Worm (Caenorhabditis elegans): ENCODE measurements around the gene F25B5.6.
A peak's percentile ranks its signal among the peaks of the same experiment; 100 is the strongest.

Gene F25B5.6

DNA sequence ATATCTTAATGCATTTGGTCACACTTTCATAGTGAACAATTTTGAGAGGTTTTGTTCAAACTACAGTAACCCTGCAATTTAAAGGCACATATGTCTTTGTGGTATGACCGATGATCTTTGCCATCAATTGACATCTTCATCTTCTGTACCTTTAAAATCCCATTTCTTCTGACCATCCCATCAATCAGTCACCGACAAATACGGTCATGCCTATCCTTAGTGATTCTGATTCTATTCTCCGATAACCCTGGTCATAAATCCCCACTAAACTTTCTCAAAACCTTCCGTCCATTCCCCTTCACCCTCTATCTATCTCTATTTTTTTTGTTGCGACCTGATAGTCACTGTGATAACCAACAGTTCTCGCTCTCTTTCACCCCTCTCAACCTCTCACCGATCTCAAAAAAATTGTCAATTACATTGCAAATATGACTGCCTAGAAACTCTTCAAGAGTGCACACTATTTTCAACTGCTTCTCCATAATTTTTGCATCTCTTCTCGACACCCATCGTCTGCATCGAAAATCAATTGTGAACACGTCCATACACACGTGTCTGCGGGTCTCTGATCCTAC is 15.6 kb upstream of the F25B5.6 start (continued):
- TF ChIP-seq unc-130 (GFP tag; optimal IDR thresholded peaks at IDR 0.05) (no peak), set-16 (GFP tag; IDR thresholded peaks at IDR 0.05) (no peak), dmd-6 (GFP tag; IDR thresholded peaks at IDR 0.05) (peak; percentile 41; the same call in 1 of the 2 replicates), mdt-29 (GFP tag; IDR thresholded peaks at IDR 0.05) (no peak)

DNA sequence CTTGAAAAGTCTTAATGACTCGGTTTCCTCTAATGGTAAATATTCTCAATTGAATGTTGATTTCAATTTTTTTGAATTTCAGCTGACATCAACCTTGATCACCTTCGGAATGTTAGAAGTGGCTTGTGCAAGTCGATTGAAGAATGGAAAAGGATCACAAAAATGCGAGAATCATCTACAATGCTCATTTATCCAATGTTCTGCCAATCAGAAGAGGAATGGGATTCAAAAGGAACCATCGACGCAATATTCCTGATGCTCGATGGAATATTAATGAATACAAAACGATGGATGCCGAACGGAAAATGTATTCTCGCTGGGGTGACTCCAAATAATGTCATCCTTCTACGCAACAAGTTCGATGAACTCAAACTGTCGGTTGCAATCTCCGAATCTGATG is 13.0 kb upstream of the F25B5.6 start:
- TF ChIP-seq nhr-25 (tag; optimal IDR thresholded peaks at IDR 0.05; ENCODE audit: borderline replicate concordance, insufficient read depth) (no peak), madf-5 (GFP tag; IDR thresholded peaks at IDR 0.05) (no peak), hlh-30 (tag; optimal IDR thresholded peaks at IDR 0.05; ENCODE audit: insufficient read depth) (no peak), aha-1 (tag) (peak; percentile 96), dmd-8 (GFP tag; IDR thresholded peaks at IDR 0.05) (no peak), T20F7.1 (GFP tag; optimal IDR thresholded peaks at IDR 0.05) (no peak), arid-1 (GFP tag; conservative IDR thresholded peaks at IDR 0.05) (no peak)

DNA sequence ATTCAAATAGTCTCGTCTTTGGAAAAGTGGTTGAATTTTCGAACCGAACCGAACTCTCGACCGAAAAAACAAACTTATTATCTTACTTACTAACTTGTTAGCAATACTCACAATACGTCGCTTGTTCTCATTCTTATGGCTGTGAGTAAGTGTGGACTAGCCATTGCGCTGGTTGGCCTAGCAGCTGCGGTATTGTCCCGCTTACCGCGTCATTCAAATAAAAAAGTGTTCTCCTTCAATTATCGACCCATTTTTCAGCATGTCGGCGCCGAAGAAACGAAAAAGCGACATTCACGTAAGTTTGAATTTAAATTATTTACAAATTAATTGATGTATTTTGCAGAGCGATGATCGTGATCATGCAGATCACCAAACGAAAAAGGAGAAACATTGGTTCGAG is 10.5 kb upstream of the F25B5.6 start:
- no peak for TF ChIP-seq spr-1 (tag; optimal IDR thresholded peaks at IDR 0.05)
- no peak for TF ChIP-seq daf-19 (GFP tag; conservative IDR thresholded peaks at IDR 0.05)
- TF ChIP-seq mxl-2 (GFP tag; conservative IDR thresholded peaks at IDR 0.05), result no peak
- no peak for TF ChIP-seq lin-13 (GFP tag; optimal IDR thresholded peaks at IDR 0.05)
- TF ChIP-seq ctbp-1 (GFP tag; IDR thresholded peaks at IDR 0.05), result no peak
- TF ChIP-seq dpl-1 (GFP tag; optimal IDR thresholded peaks at IDR 0.05), result peak; percentile 2
- TF ChIP-seq unc-39 (tag; optimal IDR thresholded peaks at IDR 0.05), result no peak
- TF ChIP-seq zfp-2 (tag; optimal IDR thresholded peaks at IDR 0.05), result no peak
- TF ChIP-seq nhr-11 (tag; optimal IDR thresholded peaks at IDR 0.05), result no peak
- peak; percentile 73 for TF ChIP-seq mes-2 (tag; optimal IDR thresholded peaks at IDR 0.05; ENCODE audit: poor library complexity, severe bottlenecking)
- TF ChIP-seq mdl-1 (tag; optimal IDR thresholded peaks at IDR 0.05), result no peak

DNA sequence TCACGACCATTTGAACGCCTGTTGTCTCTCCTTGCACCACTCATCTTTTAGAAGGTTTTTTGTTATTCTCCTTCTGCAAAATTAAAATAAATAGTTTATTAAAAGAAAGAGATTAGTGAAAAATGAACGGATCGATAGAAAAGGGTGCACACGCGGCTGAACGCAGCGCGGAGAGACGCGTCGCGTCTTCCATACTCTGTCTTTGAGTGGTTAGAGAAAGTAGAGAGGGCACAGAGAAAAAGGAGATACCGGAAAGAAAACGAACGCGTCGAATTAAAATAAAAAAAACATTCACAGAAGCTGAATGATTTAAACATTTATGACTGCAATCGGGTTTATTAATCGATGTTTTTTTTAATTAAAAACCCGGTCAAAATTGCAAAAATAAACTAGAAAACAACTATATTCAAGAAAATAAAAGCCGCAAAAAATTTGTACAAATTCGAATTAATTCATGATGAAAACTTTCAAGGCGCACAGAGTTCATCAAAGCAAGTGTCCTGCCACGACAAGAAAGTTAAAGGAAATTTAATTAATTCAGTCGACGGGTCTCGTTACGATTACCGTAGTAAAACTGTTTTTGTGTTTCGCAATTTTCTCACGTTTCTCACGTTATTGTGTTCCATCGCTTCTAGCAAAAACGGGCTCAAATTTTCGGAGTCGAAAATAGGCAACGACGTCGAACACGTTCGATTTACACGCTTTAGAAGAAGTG is 9.8 kb upstream of the F25B5.6 start, which contains the start of the genes nono-1 and nop-1:
Gene nono-1 (minus strand): TSS at position 75 of the 715 bp plus-strand sequence.
Gene nop-1 (plus strand): TSS at position 551 of the 715 bp plus-strand sequence.
- TF ChIP-seq lin-38 (GFP tag; IDR thresholded peaks at IDR 0.05) (no peak), tag-97 (GFP tag; IDR thresholded peaks at IDR 0.05) (no peak), ceh-20 (GFP tag; IDR thresholded peaks at IDR 0.05) (no peak), nhr-42 (GFP tag; IDR thresholded peaks at IDR 0.05) (no peak), Y5F2A.4 (GFP tag; optimal IDR thresholded peaks at IDR 0.05) (no peak), ZK546.5 (tag; optimal IDR thresholded peaks at IDR 0.05) (no peak), mdl-1 (tag; optimal IDR thresholded peaks at IDR 0.05) (peak in 1 of 2 experiments; percentile 53), hlh-11 (tag; optimal IDR thresholded peaks at IDR 0.05) (peak; percentile 5), ztf-7 (tag; optimal IDR thresholded peaks at IDR 0.05) (no peak), zfp-2 (tag; optimal IDR thresholded peaks at IDR 0.05) (no peak), unc-39 (tag; optimal IDR thresholded peaks at IDR 0.05) (no peak), ceh-32 (tag; optimal IDR thresholded peaks at IDR 0.05; ENCODE audit: poor library complexity) (no peak), nhr-237 (tag; optimal IDR thresholded peaks at IDR 0.05) (no peak), madf-5 (GFP tag; IDR thresholded peaks at IDR 0.05) (no peak), dmd-8 (GFP tag; IDR thresholded peaks at IDR 0.05) (no peak), ZK337.2 (GFP tag; IDR thresholded peaks at IDR 0.05) (no peak), nhr-10 (tag; optimal IDR thresholded peaks at IDR 0.05) (no peak), hlh-30 (tag; optimal IDR thresholded peaks at IDR 0.05; ENCODE audit: insufficient read depth) (peak; percentile 42), egl-27 (tag; optimal IDR thresholded peaks at IDR 0.05) (no peak), mep-1 (tag; optimal IDR thresholded peaks at IDR 0.05) (no peak), lsy-2 (tag; optimal IDR thresholded peaks at IDR 0.05) (peak in 1 of 2 experiments; percentile 17), Y75B8A.6 (GFP tag; IDR thresholded peaks at IDR 0.05) (no peak), F10B5.3 (tag; optimal IDR thresholded peaks at IDR 0.05) (no peak), aha-1 (tag) (peak; percentile 58), mes-2 (tag; optimal IDR thresholded peaks at IDR 0.05; ENCODE audit: poor library complexity, severe bottlenecking) (peak; percentile 43), daf-8 (GFP tag; IDR thresholded peaks at IDR 0.05) (no peak)
